Fruit fly (Drosophila melanogaster) whole organism: ENCODE results near the gene Atac3.

Source experiments
- psq ChIP-seq: fragments of >200 bp; optimal IDR thresholded peaks from 2 replicates; lab custom pipeline; 2017
- usp ChIP-seq: fragments of >200 bp; optimal IDR thresholded peaks from 2 replicates; lab custom pipeline; 2017; ENCODE audit warnings: missing biosample characterization, missing genetic modification characterization, mixed read lengths

- TF ChIP-seq usp (GFP tag; lab: Kevin White, UChicago) (no peak), psq (lab: Kevin White, UChicago) (no peak)
Observed at dm6 chr3L:343316-343715, 15.5 kb upstream of the Atac3 start.
